Worm (Caenorhabditis elegans): ENCODE data around the gene col-150.
A peak's percentile ranks its signal among the peaks of the same experiment; 100 is the strongest.

Gene col-150

ce11 chrV:10266050-10266449, 28.4 kb downstream of the col-150 start:
- no peak for TF ChIP-seq lir-3 (tag; optimal IDR thresholded peaks at IDR 0.05)
- TF ChIP-seq tag-97 (GFP tag; IDR thresholded peaks at IDR 0.05), result no peak
- TF ChIP-seq ces-1 (GFP tag; optimal IDR thresholded peaks at IDR 0.05), result peak; percentile 54

ce11 chrV:10265019-10265418, 29.4 kb downstream of the col-150 start:
- TF ChIP-seq php-3 (GFP tag; IDR thresholded peaks at IDR 0.05) (no peak), zip-2 (tag; optimal IDR thresholded peaks at IDR 0.05) (no peak), ces-1 (GFP tag; optimal IDR thresholded peaks at IDR 0.05) (peak; percentile 73)

ce11 chrV:10260460-10260859, 34.0 kb downstream of the col-150 start, which contains the start of gene sri-18:
Gene sri-18 (minus strand): TSS chrV:10260560.
- TF ChIP-seq lsy-2 (tag; optimal IDR thresholded peaks at IDR 0.05) (no peak), F10B5.3 (tag; optimal IDR thresholded peaks at IDR 0.05) (no peak), dmd-9 (GFP tag; IDR thresholded peaks at IDR 0.05) (no peak), ZK337.2 (GFP tag; IDR thresholded peaks at IDR 0.05) (no peak), php-3 (GFP tag; IDR thresholded peaks at IDR 0.05) (no peak), mes-2 (tag; optimal IDR thresholded peaks at IDR 0.05; ENCODE audit: poor library complexity, severe bottlenecking) (no peak), tag-97 (GFP tag; IDR thresholded peaks at IDR 0.05) (no peak), F26F4.8 (GFP tag; conservative IDR thresholded peaks at IDR 0.05) (no peak), R02D3.7 (tag; optimal IDR thresholded peaks at IDR 0.05) (no peak), nhr-76 (tag; optimal IDR thresholded peaks at IDR 0.05) (no peak), ZK546.5 (tag; optimal IDR thresholded peaks at IDR 0.05) (no peak), dmd-6 (GFP tag; IDR thresholded peaks at IDR 0.05) (no peak), egl-27 (tag; optimal IDR thresholded peaks at IDR 0.05) (no peak), lir-3 (tag; optimal IDR thresholded peaks at IDR 0.05) (no peak), unc-39 (tag; optimal IDR thresholded peaks at IDR 0.05) (no peak), aha-1 (tag) (no peak), unc-130 (GFP tag; optimal IDR thresholded peaks at IDR 0.05) (no peak), daf-16 (GFP tag; optimal IDR thresholded peaks at IDR 0.05) (no peak), daf-16 (tag; optimal IDR thresholded peaks at IDR 0.05) (no peak), F44E2.7 (GFP tag; IDR thresholded peaks at IDR 0.05) (no peak)

- TF ChIP-seq daf-16 (GFP tag; optimal IDR thresholded peaks at IDR 0.05) (no peak), daf-16 (tag; optimal IDR thresholded peaks at IDR 0.05) (peak; percentile 89), nhr-28 (tag; optimal IDR thresholded peaks at IDR 0.05) (peak; percentile 80), unc-62 (GFP tag; optimal IDR thresholded peaks at IDR 0.05 in 1 of 2) (no peak), unc-62 (tag; optimal IDR thresholded peaks at IDR 0.05) (no peak), dve-1 (tag; optimal IDR thresholded peaks at IDR 0.05; ENCODE audit: insufficient read depth) (peak; percentile 64), mxl-3 (GFP tag; optimal IDR thresholded peaks at IDR 0.05) (peak; percentile 52), php-3 (GFP tag; IDR thresholded peaks at IDR 0.05) (peak; percentile 63), mes-2 (tag; optimal IDR thresholded peaks at IDR 0.05; ENCODE audit: poor library complexity, severe bottlenecking) (peak; percentile 33), cey-2 (tag; optimal IDR thresholded peaks at IDR 0.05; ENCODE audit: borderline replicate concordance, insufficient read depth) (no peak), hlh-11 (tag; optimal IDR thresholded peaks at IDR 0.05) (peak; percentile 75), nhr-42 (GFP tag; IDR thresholded peaks at IDR 0.05) (no peak), lsy-2 (tag; optimal IDR thresholded peaks at IDR 0.05) (no peak), dmd-6 (GFP tag; IDR thresholded peaks at IDR 0.05) (peak; percentile 91), pha-4 (GFP tag; IDR thresholded peaks at IDR 0.05) (no peak), pha-4 (tag; optimal IDR thresholded peaks at IDR 0.05) (peak; percentile 14), hlh-30 (tag; optimal IDR thresholded peaks at IDR 0.05; ENCODE audit: insufficient read depth) (peak; percentile 75), nhr-111 (GFP tag; optimal IDR thresholded peaks at IDR 0.05) (no peak), pqm-1 (tag; optimal IDR thresholded peaks at IDR 0.05) (peak; percentile 86), lin-29 (GFP tag; IDR thresholded peaks at IDR 0.05) (no peak), T26A8.4 (GFP tag; IDR thresholded peaks at IDR 0.05) (no peak), lin-38 (GFP tag; IDR thresholded peaks at IDR 0.05) (no peak), nhr-77 (tag; optimal IDR thresholded peaks at IDR 0.05) (peak; percentile 73), set-16 (GFP tag; IDR thresholded peaks at IDR 0.05) (no peak)
Observed at ce11 chrV:10256050-10256449, 38.4 kb downstream of the col-150 start, which contains the start of gene nhr-232. Gene nhr-232 (plus strand): TSS chrV:10256170.

Data from whole organism, L4 larva.